Fruit fly (Drosophila melanogaster): ENCODE measurements around the gene CG7730.

CG7730 gene

DNA sequence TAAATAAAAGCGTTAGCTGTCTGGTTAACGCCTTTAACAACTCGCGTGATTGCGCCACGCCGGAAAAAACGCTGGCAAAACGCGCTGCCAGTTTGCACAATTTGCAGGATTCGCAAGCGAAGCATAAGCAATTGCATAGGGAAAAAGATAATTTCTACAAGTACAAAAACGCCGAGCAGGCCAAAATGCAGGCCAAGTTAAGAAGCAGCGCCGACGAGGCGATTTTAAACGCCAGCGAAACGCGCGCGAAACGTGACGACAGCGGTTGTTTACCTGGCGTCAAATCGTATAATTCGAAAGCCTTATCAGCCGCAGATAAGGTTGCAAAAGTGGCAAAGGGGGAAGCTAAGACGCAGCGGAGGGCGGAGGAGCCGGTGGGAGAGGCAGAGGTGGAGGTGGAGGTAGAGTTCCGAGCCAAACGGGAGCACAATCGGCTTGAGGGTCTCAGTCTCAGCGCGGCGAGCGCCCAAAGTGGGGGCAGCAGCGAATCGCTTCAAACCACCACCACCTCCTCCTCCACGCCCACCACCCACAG, 46.1 kb upstream of the CG7730 start:
- TF ChIP-seq tio (GFP tag; optimal IDR thresholded peaks at IDR 0.05), result no peak
- no peak for TF ChIP-seq CG3838 (GFP tag; optimal IDR thresholded peaks at IDR 0.05)
- TF ChIP-seq knrl (GFP tag; IDR thresholded peaks at IDR 0.05; ENCODE audit: partially characterized antibody), result no peak
- TF ChIP-seq cas (GFP tag; IDR thresholded peaks at IDR 0.05), result no peak
- peak; percentile 61 for TF ChIP-seq HmgZ (tag; optimal IDR thresholded peaks at IDR 0.05)
- TF ChIP-seq NK7.1 (GFP tag; optimal IDR thresholded peaks at IDR 0.05), result no peak
- no peak for TF ChIP-seq dati (GFP tag; IDR thresholded peaks at IDR 0.05)
- TF ChIP-seq Spps (tag; optimal IDR thresholded peaks at IDR 0.05), result no peak
- no peak for TF ChIP-seq cato (GFP tag; optimal IDR thresholded peaks at IDR 0.05; ENCODE audit: borderline replicate concordance)
- TF ChIP-seq ERR (GFP tag; optimal IDR thresholded peaks at IDR 0.05), result no peak
- TF ChIP-seq CG6272 (GFP tag; IDR thresholded peaks at IDR 0.05), result no peak
- no peak for TF ChIP-seq CG12942 (GFP tag; optimal IDR thresholded peaks at IDR 0.05)
- no peak for TF ChIP-seq CG10462 (GFP tag; optimal IDR thresholded peaks at IDR 0.05)
- TF ChIP-seq Ets97D (GFP tag; optimal IDR thresholded peaks at IDR 0.05), result no peak
- TF ChIP-seq sr (GFP tag; IDR thresholded peaks at IDR 0.05), result no peak
- TF ChIP-seq lab (GFP tag; optimal IDR thresholded peaks at IDR 0.05), result peak; percentile 64
- TF ChIP-seq stwl (tag; optimal IDR thresholded peaks at IDR 0.05), result no peak
- TF ChIP-seq chm (GFP tag; IDR thresholded peaks at IDR 0.05), result no peak
- no peak for TF ChIP-seq CG16863 (GFP tag; optimal IDR thresholded peaks at IDR 0.05)
- no peak for TF ChIP-seq sqz (GFP tag; optimal IDR thresholded peaks at IDR 0.05)
- TF ChIP-seq Scr (GFP tag; IDR thresholded peaks at IDR 0.05; ENCODE audit: partially characterized antibody), result no peak
- no peak for TF ChIP-seq CG17359 (tag; optimal IDR thresholded peaks at IDR 0.05)
- no peak for TF ChIP-seq NC2β (GFP tag; optimal IDR thresholded peaks at IDR 0.05)
- TF ChIP-seq bbx (GFP tag; IDR thresholded peaks at IDR 0.05; ENCODE audit: partially characterized antibody), result no peak
- no peak for TF ChIP-seq CG7786 (GFP tag; optimal IDR thresholded peaks at IDR 0.05)
- no peak for TF ChIP-seq CG17612 (GFP tag; IDR thresholded peaks at IDR 0.05)
- no peak for TF ChIP-seq CG18476 (GFP tag; optimal IDR thresholded peaks at IDR 0.05)
- TF ChIP-seq CG18619 (GFP tag; optimal IDR thresholded peaks at IDR 0.05), result no peak
- no peak for TF ChIP-seq CG8765 (GFP tag; IDR thresholded peaks at IDR 0.05)
- no peak for TF ChIP-seq CG13123 (GFP tag; optimal IDR thresholded peaks at IDR 0.05)
- TF ChIP-seq CG3163 (GFP tag; optimal IDR thresholded peaks at IDR 0.05), result no peak
- no peak for TF ChIP-seq az2 (GFP tag; optimal IDR thresholded peaks at IDR 0.05)
- TF ChIP-seq CG6683 (GFP tag; optimal IDR thresholded peaks at IDR 0.05), result no peak
- no peak for TF ChIP-seq CG13894 (tag; optimal IDR thresholded peaks at IDR 0.05)
- no peak for TF ChIP-seq danr (GFP tag; IDR thresholded peaks at IDR 0.05)
- peak; percentile 3 for TF ChIP-seq ftz-f1 (GFP tag; optimal IDR thresholded peaks at IDR 0.05)
- no peak for TF ChIP-seq CG3847 (GFP tag; IDR thresholded peaks at IDR 0.05)
- no peak for TF ChIP-seq CG11695 (GFP tag; IDR thresholded peaks at IDR 0.05)
- TF ChIP-seq CG31441 (GFP tag; IDR thresholded peaks at IDR 0.05), result no peak
- TF ChIP-seq Deaf1 (tag; optimal IDR thresholded peaks at IDR 0.05), result peak; percentile 39
- no peak for TF ChIP-seq CG18262 (tag; optimal IDR thresholded peaks at IDR 0.05)
- TF ChIP-seq gcm2 (GFP tag; optimal IDR thresholded peaks at IDR 0.05), result no peak
- no peak for TF ChIP-seq D19B (GFP tag; optimal IDR thresholded peaks at IDR 0.05)
- TF ChIP-seq Hr51 (GFP tag; optimal IDR thresholded peaks at IDR 0.05), result no peak
- no peak for TF ChIP-seq sob (GFP tag; IDR thresholded peaks at IDR 0.05)
- peak; percentile 65 for TF ChIP-seq CG10543 (GFP tag; optimal IDR thresholded peaks at IDR 0.05)
- TF ChIP-seq CG13287 (GFP tag; IDR thresholded peaks at IDR 0.05; ENCODE audit: partially characterized antibody), result no peak
- TF ChIP-seq CG1602 (GFP tag; optimal IDR thresholded peaks at IDR 0.05), result no peak
- no peak for TF ChIP-seq abd-A (tag; optimal IDR thresholded peaks at IDR 0.05)
- TF ChIP-seq Med (GFP tag), result peak; percentile 63
- TF ChIP-seq amos (GFP tag; IDR thresholded peaks at IDR 0.05; ENCODE audit: partially characterized antibody), result no peak; the same call in 1 of the 2 replicates
